Worm (Caenorhabditis elegans): ENCODE results near the gene mrps-25.

ce11 chrIV:1064289-1064848, 7.7 kb downstream of the mrps-25 start:
- TF ChIP-seq unc-62 (GFP tag; optimal IDR thresholded peaks at IDR 0.05) = no peak
- no peak for TF ChIP-seq elt-1 (tag; optimal IDR thresholded peaks at IDR 0.05; ENCODE audit: borderline replicate concordance, insufficient read depth)
- TF ChIP-seq nhr-28 (tag; optimal IDR thresholded peaks at IDR 0.05) = no peak
- TF ChIP-seq snpc-4 (tag; optimal IDR thresholded peaks at IDR 0.05) = no peak
- TF ChIP-seq lin-13 (tag; optimal IDR thresholded peaks at IDR 0.05) = no peak
- no peak for TF ChIP-seq hlh-1 (tag; optimal IDR thresholded peaks at IDR 0.05)
- TF ChIP-seq zip-8 (tag; optimal IDR thresholded peaks at IDR 0.05) = no peak
- TF ChIP-seq ztf-11 (tag; optimal IDR thresholded peaks at IDR 0.05) = no peak
- TF ChIP-seq unc-39 (tag; optimal IDR thresholded peaks at IDR 0.05) = no peak
- TF ChIP-seq nhr-237 (tag; optimal IDR thresholded peaks at IDR 0.05) = no peak
- no peak for TF ChIP-seq blmp-1 (tag; optimal IDR thresholded peaks at IDR 0.05)
- TF ChIP-seq mls-2 (tag; optimal IDR thresholded peaks at IDR 0.05) = no peak
- no peak for TF ChIP-seq unc-120 (tag; optimal IDR thresholded peaks at IDR 0.05; ENCODE audit: poor library complexity, severe bottlenecking)
- no peak for TF ChIP-seq nhr-12 (tag; optimal IDR thresholded peaks at IDR 0.05)
